Worm (Caenorhabditis elegans) whole organism, young adult: ENCODE data around the gene cblc-1.

Source experiments
- ccch-3 ChIP-seq: fragments of 200-800 bp; sonication (Bioruptor generic); optimal IDR thresholded peaks from 2 replicates; lab custom pipeline; 2018; ENCODE audit warnings: mild to moderate bottlenecking, missing genetic modification characterization, missing compliant biosample characterization
- repo-1 ChIP-seq: sonication (generic microtip); optimal IDR thresholded peaks from 2 replicates; lab custom pipeline; 2017; ENCODE audit warnings: mild to moderate bottlenecking, missing genetic modification characterization, missing compliant biosample characterization

DNA sequence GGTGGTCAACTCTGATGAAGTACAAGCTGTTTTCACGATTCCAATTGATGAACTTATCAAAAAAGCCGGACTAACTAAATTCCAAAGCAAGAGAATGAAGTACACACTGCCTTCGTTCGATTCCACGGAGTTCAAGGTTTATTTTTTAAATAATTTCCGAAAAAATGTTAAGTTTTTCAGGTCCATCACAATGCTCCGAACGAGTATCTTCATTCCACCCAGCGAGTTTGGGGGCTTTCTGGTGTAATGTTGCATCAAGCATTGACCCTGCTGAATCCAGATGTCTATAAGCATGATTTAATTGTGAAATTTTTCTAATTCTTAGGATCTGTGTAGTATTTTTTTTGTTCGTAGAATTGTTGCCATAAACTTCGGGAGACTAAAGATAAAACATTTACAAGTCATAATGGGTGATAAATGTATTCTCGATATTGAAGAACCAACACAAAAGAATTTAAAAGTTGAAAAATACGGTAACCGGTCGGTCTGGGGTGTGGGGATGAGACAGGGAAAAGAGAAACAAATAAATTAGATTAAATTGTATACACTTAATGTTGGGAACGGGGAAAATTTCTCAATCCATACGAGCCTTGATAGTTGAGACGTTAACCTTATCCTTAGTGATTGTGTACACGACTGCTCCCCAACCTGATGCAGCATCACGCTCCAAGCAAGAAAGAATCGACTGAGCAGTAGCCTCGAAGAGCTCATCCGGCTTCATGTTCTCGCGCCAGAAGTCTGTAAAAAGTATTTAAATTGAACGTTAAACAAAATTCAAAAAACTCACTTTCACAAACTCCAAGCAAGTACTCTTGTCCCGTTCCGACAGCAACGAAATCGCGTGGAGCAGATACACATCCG lies 13.4 kb upstream of the cblc-1 start:
- TF ChIP-seq repo-1 (tag; lab: Kevin White, UChicago) (no peak), ccch-3 (no peak)
